Worm (Caenorhabditis elegans): ENCODE results near the gene T14G12.11.

The T14G12.11 gene

ce11 chrX:3773233-3773632 lies 10.9 kb upstream of the T14G12.11 start:
- no peak for TF ChIP-seq unc-62 (GFP tag; optimal IDR thresholded peaks at IDR 0.05)

- no peak for TF ChIP-seq unc-62 (GFP tag; optimal IDR thresholded peaks at IDR 0.05)
These were observed 10.1 kb upstream of the T14G12.11 start, which contains the start of gene F47B7.2 for ce11 chrX:3772405-3772804. Gene F47B7.2, plus strand, starts transcription at chrX:3772762.

- TF ChIP-seq unc-62 (GFP tag; optimal IDR thresholded peaks at IDR 0.05): no peak
These were observed 6.4 kb upstream of the T14G12.11 start, which contains the start of gene F47B7.5 for ce11 chrX:3768717-3769116. Gene F47B7.5, minus strand, starts transcription at chrX:3768817.

ce11 chrX:3766552-3766951 lies 4.2 kb upstream of the T14G12.11 start, which contains the start of gene F47B7.4:
Gene F47B7.4, minus strand, starts transcription at chrX:3766652.
- TF ChIP-seq unc-62 (GFP tag; optimal IDR thresholded peaks at IDR 0.05): no peak

ce11 chrX:3764295-3764694 lies 1.9 kb upstream of the T14G12.11 start, which contains the start of gene F47B7.3:
Gene F47B7.3, minus strand, starts transcription at chrX:3764395.
- no peak for TF ChIP-seq unc-62 (GFP tag; optimal IDR thresholded peaks at IDR 0.05)

ce11 chrX:3759820-3760219 lies 2.5 kb downstream of the T14G12.11 start:
- TF ChIP-seq unc-62 (GFP tag; optimal IDR thresholded peaks at IDR 0.05): no peak

- no peak for TF ChIP-seq unc-62 (GFP tag; optimal IDR thresholded peaks at IDR 0.05)
These were observed 3.0 kb downstream of the T14G12.11 start, which contains the start of gene T14G12.6 for ce11 chrX:3759345-3759744. Gene T14G12.6, minus strand, starts transcription at chrX:3759445.

ce11 chrX:3758399-3758798 lies 3.9 kb downstream of the T14G12.11 start, which contains the start of gene T14G12.12:
Gene T14G12.12, minus strand, starts transcription at chrX:3758499.
- no peak for TF ChIP-seq unc-62 (GFP tag; optimal IDR thresholded peaks at IDR 0.05)

ce11 chrX:3756238-3756637 lies 6.1 kb downstream of the T14G12.11 start:
- no peak for TF ChIP-seq unc-62 (GFP tag; optimal IDR thresholded peaks at IDR 0.05)

- no peak for TF ChIP-seq unc-62 (GFP tag; optimal IDR thresholded peaks at IDR 0.05)
These were observed 6.6 kb downstream of the T14G12.11 start for ce11 chrX:3755753-3756152.

ce11 chrX:3752443-3752842 lies 9.9 kb downstream of the T14G12.11 start:
- no peak for TF ChIP-seq unc-62 (GFP tag; optimal IDR thresholded peaks at IDR 0.05)

- TF ChIP-seq unc-62 (GFP tag; optimal IDR thresholded peaks at IDR 0.05): no peak
These were observed 11.0 kb downstream of the T14G12.11 start for ce11 chrX:3751370-3751769.

- no peak for TF ChIP-seq unc-62 (GFP tag; optimal IDR thresholded peaks at IDR 0.05)
These were observed 19.2 kb downstream of the T14G12.11 start for ce11 chrX:3743190-3743589.

- no peak for TF ChIP-seq unc-62 (GFP tag; optimal IDR thresholded peaks at IDR 0.05)
These were observed 20.1 kb downstream of the T14G12.11 start, which contains the start of gene fkh-2 for ce11 chrX:3742223-3742622. Gene fkh-2, minus strand, starts transcription at chrX:3742323.

ce11 chrX:3738617-3739016 lies 23.7 kb downstream of the T14G12.11 start:
- TF ChIP-seq unc-62 (GFP tag; optimal IDR thresholded peaks at IDR 0.05): no peak

ce11 chrX:3733732-3734131 lies 28.6 kb downstream of the T14G12.11 start, which contains the start of gene tag-18:
Gene tag-18, minus strand, starts transcription at chrX:3734036.
- TF ChIP-seq unc-62 (GFP tag; optimal IDR thresholded peaks at IDR 0.05): no peak

ce11 chrX:3733321-3733720 lies 29.0 kb downstream of the T14G12.11 start:
- no peak for TF ChIP-seq unc-62 (GFP tag; optimal IDR thresholded peaks at IDR 0.05)

- no peak for TF ChIP-seq unc-62 (GFP tag; optimal IDR thresholded peaks at IDR 0.05)
These were observed 33.4 kb downstream of the T14G12.11 start, which contains the start of gene aex-4 for ce11 chrX:3728970-3729369. Gene aex-4, plus strand, starts transcription at chrX:3729281.
